Worm (Caenorhabditis elegans) whole organism, L1 larva: Measurements from ENCODE around the gene tba-9.

Experiments used
- C04F5.9 ChIP-seq: sonication (generic microtip); optimal IDR thresholded peaks from 2 replicates; lab custom pipeline; 2016; ENCODE audit warnings: missing genetic modification characterization, missing compliant biosample characterization
- C16A3.4 ChIP-seq: fragments of 150-350 bp; optimal IDR thresholded peaks from 2 replicates; lab custom pipeline; 2014; ENCODE audit warnings: missing biosample characterization, missing genetic modification characterization
- C34B4.2 ChIP-seq: sonication (generic microtip); optimal IDR thresholded peaks from 2 replicates; lab custom pipeline; 2017; ENCODE audit warnings: mild to moderate bottlenecking, missing genetic modification characterization, missing compliant biosample characterization
- aly-2 ChIP-seq: fragments of 150-350 bp; optimal IDR thresholded peaks from 2 replicates; lab custom pipeline; 2014; ENCODE audit warnings: missing biosample characterization, missing genetic modification characterization
- ama-1 ChIP-seq: fragments of 150-350 bp; optimal IDR thresholded peaks from 2 replicates; lab custom pipeline; 2014
- blmp-1 ChIP-seq: fragments of 150-350 bp; optimal IDR thresholded peaks from 2 replicates; lab custom pipeline; 2014; ENCODE audit warnings: missing biosample characterization, missing genetic modification characterization
- ceh-63 ChIP-seq: fragments of 200-800 bp; sonication (Bioruptor generic); optimal IDR thresholded peaks from 2 replicates; lab custom pipeline; 2018; ENCODE audit warnings: mild to moderate bottlenecking, missing genetic modification characterization, missing compliant biosample characterization
- ceh-8 ChIP-seq: fragments of 200-800 bp; sonication (Bioruptor generic); optimal IDR thresholded peaks from 2 replicates; lab custom pipeline; 2018; ENCODE audit warnings: mild to moderate bottlenecking, missing genetic modification characterization, moderate library complexity, missing compliant biosample characterization
- ceh-88 ChIP-seq: fragments of 200-800 bp; sonication (Bioruptor generic); IDR thresholded peaks from 2 replicates; pipeline ENCODE4 v1.3.6; 2022; ENCODE audit warnings: missing genetic modification characterization, missing compliant biosample characterization
- dpl-1 ChIP-seq, 3 experiments: fragments of 150-350 bp in 2 of 3; sonication (generic microtip) in 1 of 3; optimal IDR thresholded peaks; 2 replicates each; lab custom pipeline; 2014 to 2017; ENCODE audit warnings: missing biosample characterization in 3 of 3, missing genetic modification characterization in 3 of 3, missing genetic modification reagents in 3 of 3
- efl-1 ChIP-seq, 4 experiments: fragments of 150-350 bp; optimal IDR thresholded peaks in 3 of 4; peaks in 1 of 4; 1 replicate in 1 of 4; 2 replicates in 3 of 4; lab custom pipeline; 2014; ENCODE audit warnings: missing biosample characterization in 2 of 4, missing genetic modification characterization in 2 of 4, missing genetic modification reagents in 2 of 4
- efl-3 ChIP-seq: fragments of 200-800 bp; sonication (Bioruptor generic); optimal IDR thresholded peaks from 2 replicates; lab custom pipeline; 2018; ENCODE audit warnings: mild to moderate bottlenecking, missing genetic modification characterization, missing compliant biosample characterization
- egl-13 ChIP-seq: sonication (generic microtip); optimal IDR thresholded peaks from 2 replicates; lab custom pipeline; 2016; ENCODE audit warnings: missing genotype, missing genetic modification reagents, missing genetic modification characterization, missing compliant biosample characterization
- ets-5 ChIP-seq: fragments of 200-800 bp; sonication (Bioruptor generic); IDR thresholded peaks from 2 replicates; pipeline ENCODE4 v1.3.6; 2022; ENCODE audit warnings: missing genetic modification characterization, missing compliant biosample characterization
- fkh-4 ChIP-seq: sonication (generic microtip); optimal IDR thresholded peaks from 2 replicates; lab custom pipeline; 2016; ENCODE audit warnings: missing compliant biosample characterization, missing genetic modification characterization, borderline replicate concordance
- fos-1 ChIP-seq: fragments of 150-350 bp; optimal IDR thresholded peaks from 2 replicates; lab custom pipeline; 2014; ENCODE audit warnings: missing biosample characterization, missing genetic modification characterization
- grh-1 ChIP-seq: fragments of 200-800 bp; sonication (Bioruptor generic); IDR thresholded peaks from 2 replicates; pipeline ENCODE4 v1.3.6; 2022; ENCODE audit warnings: missing genetic modification reagents, missing genetic modification characterization, missing compliant biosample characterization
- irx-1 ChIP-seq: sonication (generic microtip); optimal IDR thresholded peaks from 2 replicates; lab custom pipeline; 2016; ENCODE audit warnings: missing genetic modification characterization, missing compliant biosample characterization
- isw-1 ChIP-seq: fragments of 200-800 bp; sonication (Bioruptor generic); IDR thresholded peaks from 2 replicates; pipeline ENCODE4 v1.3.6; 2022; ENCODE audit warnings: missing genetic modification characterization, missing compliant biosample characterization
- jun-1 ChIP-seq: fragments of 150-350 bp; optimal IDR thresholded peaks from 2 replicates; lab custom pipeline; 2014; ENCODE audit warnings: missing biosample characterization, missing genetic modification reagents, missing genetic modification characterization
- lin-14 ChIP-seq: fragments of 200-800 bp; sonication (Bioruptor generic); optimal IDR thresholded peaks from 2 replicates; lab custom pipeline; 2018; ENCODE audit warnings: mild to moderate bottlenecking, missing genetic modification characterization, moderate library complexity, missing compliant biosample characterization
- lin-39 ChIP-seq: fragments of 150-350 bp; optimal IDR thresholded peaks from 2 replicates; lab custom pipeline; 2014; ENCODE audit warnings: missing biosample characterization, missing genetic modification reagents, missing genetic modification characterization
- lir-3 ChIP-seq: sonication (generic microtip); optimal IDR thresholded peaks from 2 replicates; lab custom pipeline; 2016; ENCODE audit warnings: mild to moderate bottlenecking, missing genetic modification characterization, moderate library complexity, missing compliant biosample characterization; ENCODE audit not compliant: poor library complexity
- mdl-1 ChIP-seq, 2 experiments: fragments of 150-350 bp; optimal IDR thresholded peaks; 2 replicates each; lab custom pipeline; 2014 to 2017; ENCODE audit warnings: missing biosample characterization in 2 of 2, missing genetic modification characterization in 2 of 2, inconsistent platforms in 1 of 2
- mep-1 ChIP-seq: fragments of 150-350 bp; optimal IDR thresholded peaks from 2 replicates; lab custom pipeline; 2014; ENCODE audit warnings: missing biosample characterization, missing genetic modification characterization
- nhr-20 ChIP-seq: sonication (generic microtip); optimal IDR thresholded peaks from 2 replicates; lab custom pipeline; 2016; ENCODE audit warnings: mild to moderate bottlenecking, missing genetic modification characterization, missing compliant biosample characterization
- nhr-47 ChIP-seq: sonication (generic microtip); optimal IDR thresholded peaks from 2 replicates; lab custom pipeline; 2016; ENCODE audit warnings: mild to moderate bottlenecking, missing genetic modification characterization, moderate library complexity, missing compliant biosample characterization
- nhr-71 ChIP-seq: sonication (generic microtip); optimal IDR thresholded peaks from 2 replicates; lab custom pipeline; 2016; ENCODE audit warnings: mild to moderate bottlenecking, missing genetic modification characterization, moderate library complexity, missing compliant biosample characterization
- nhr-84 ChIP-seq: sonication (generic microtip); optimal IDR thresholded peaks from 2 replicates; lab custom pipeline; 2017; ENCODE audit warnings: missing biosample characterization, missing genetic modification characterization
- nhr-85 ChIP-seq: sonication (generic microtip); peaks from one replicate; lab custom pipeline; 2016; ENCODE audit warnings: missing genetic modification characterization, inconsistent platforms, missing compliant biosample characterization
- nhr-90 ChIP-seq: sonication (generic microtip); optimal IDR thresholded peaks from 2 replicates; lab custom pipeline; 2016; ENCODE audit warnings: mild to moderate bottlenecking, missing genetic modification characterization, missing compliant biosample characterization; ENCODE audit not compliant: poor library complexity
- pag-3 ChIP-seq: sonication (generic microtip); optimal IDR thresholded peaks from 2 replicates; lab custom pipeline; 2017; ENCODE audit warnings: missing genetic modification characterization, mild to moderate bottlenecking, missing compliant biosample characterization, antibody characterized with exemption, borderline replicate concordance; ENCODE audit not compliant: insufficient read depth
- pax-3 ChIP-seq: fragments of 200-800 bp; sonication (Bioruptor generic); optimal IDR thresholded peaks from 2 replicates; lab custom pipeline; 2018; ENCODE audit warnings: mild to moderate bottlenecking, missing genetic modification characterization, moderate library complexity, missing compliant biosample characterization
- rnt-1 ChIP-seq: sonication (generic microtip); optimal IDR thresholded peaks from 2 replicates; lab custom pipeline; 2016; ENCODE audit warnings: mild to moderate bottlenecking, missing genetic modification characterization, moderate library complexity, missing compliant biosample characterization
- snpc-4 ChIP-seq: fragments of 150-350 bp; optimal IDR thresholded peaks from 2 replicates; lab custom pipeline; 2014; ENCODE audit warnings: missing biosample characterization, missing genetic modification characterization
- snu-23 ChIP-seq: sonication (generic microtip); optimal IDR thresholded peaks from 2 replicates; lab custom pipeline; 2016; ENCODE audit warnings: missing genetic modification characterization, missing compliant biosample characterization
- sptf-1 ChIP-seq: fragments of 150-350 bp; optimal IDR thresholded peaks from 2 replicates; lab custom pipeline; 2014; ENCODE audit warnings: missing biosample characterization, missing genetic modification characterization
- swsn-7 ChIP-seq: sonication (generic microtip); optimal IDR thresholded peaks from 2 replicates; lab custom pipeline; 2016; ENCODE audit warnings: missing genetic modification characterization, missing compliant biosample characterization
- unc-130 ChIP-seq: fragments of 150-350 bp; optimal IDR thresholded peaks from 2 replicates; lab custom pipeline; 2017; ENCODE audit warnings: missing biosample characterization, missing genetic modification characterization, inconsistent platforms
- unc-62 ChIP-seq: fragments of 150-350 bp; optimal IDR thresholded peaks from 2 replicates; lab custom pipeline; 2014; ENCODE audit warnings: missing biosample characterization, missing genetic modification reagents, missing genetic modification characterization
- unc-98 ChIP-seq: fragments of 200-800 bp; sonication (Bioruptor generic); IDR thresholded peaks from 2 replicates; pipeline ENCODE4 v1.3.6; 2022; ENCODE audit warnings: missing genetic modification characterization, missing compliant biosample characterization
- zag-1 ChIP-seq: fragments of 150-350 bp; optimal IDR thresholded peaks from 2 replicates; lab custom pipeline; 2014; ENCODE audit warnings: missing biosample characterization, missing genetic modification characterization
- zip-4 ChIP-seq: fragments of 200-800 bp; sonication (Bioruptor generic); optimal IDR thresholded peaks from 2 replicates; lab custom pipeline; 2018; ENCODE audit warnings: mild to moderate bottlenecking, missing genetic modification characterization, moderate library complexity, missing compliant biosample characterization
- ztf-11 ChIP-seq, 2 experiments: sonication (generic microtip); optimal IDR thresholded peaks; 2 replicates each; lab custom pipeline; 2016 to 2017; ENCODE audit warnings: missing genetic modification characterization in 2 of 2, missing biosample characterization in 1 of 2, missing compliant biosample characterization in 1 of 2
- ztf-4 ChIP-seq: fragments of 150-350 bp; optimal IDR thresholded peaks from 2 replicates; lab custom pipeline; 2014; ENCODE audit warnings: missing biosample characterization, missing genetic modification characterization

Gene tba-9

ce11 chrX:3256784-3257493 is 4.3 kb downstream of the tba-9 start, which contains the start of gene lbp-3 (continued):
- no peak for TF ChIP-seq pax-3 (tag; lab: Kevin White, UChicago)
- no peak for TF ChIP-seq dpl-1 (GFP tag; optimal IDR thresholded peaks at IDR 0.05; lab: Kevin White, UChicago)
- TF ChIP-seq efl-1 (optimal IDR thresholded peaks at IDR 0.05; lab: Kevin White, UChicago): no peak
- TF ChIP-seq efl-1 (GFP tag; optimal IDR thresholded peaks at IDR 0.05 in 1 of 2; lab: Kevin White, UChicago): no peak
- TF ChIP-seq pag-3 (tag; lab: Kevin White, UChicago): no peak
- no peak for TF ChIP-seq ceh-8 (GFP tag; lab: Kevin White, UChicago)
- no peak for TF ChIP-seq irx-1 (tag; lab: Kevin White, UChicago)
- no peak for TF ChIP-seq unc-98 (GFP tag; lab: Robert Waterston, UW)
- no peak for TF ChIP-seq nhr-47 (tag; lab: Kevin White, UChicago)
- TF ChIP-seq lin-14 (GFP tag; lab: Kevin White, UChicago): peak; percentile 41
- no peak for TF ChIP-seq C16A3.4 (tag; lab: Kevin White, UChicago)
- no peak for TF ChIP-seq isw-1 (GFP tag; lab: Robert Waterston, UW)
- TF ChIP-seq zag-1: no peak
- no peak for TF ChIP-seq swsn-7 (tag; lab: Kevin White, UChicago)
- TF ChIP-seq snpc-4 (tag; lab: Kevin White, UChicago): no peak
- peak; percentile 53 for TF ChIP-seq nhr-20
- no peak for TF ChIP-seq egl-13 (tag; lab: Kevin White, UChicago)
- no peak for TF ChIP-seq fkh-4 (tag; lab: Kevin White, UChicago)
- TF ChIP-seq unc-130 (tag; lab: Kevin White, UChicago): no peak
- no peak for TF ChIP-seq C04F5.9
- TF ChIP-seq ceh-63 (GFP tag; lab: Kevin White, UChicago): no peak
- TF ChIP-seq nhr-85 (tag; lab: Kevin White, UChicago): no peak
- TF ChIP-seq grh-1: no peak
- TF ChIP-seq zip-4 (GFP tag; lab: Kevin White, UChicago): no peak
- TF ChIP-seq C34B4.2 (tag; lab: Kevin White, UChicago): no peak
- no peak for TF ChIP-seq lir-3 (tag; lab: Kevin White, UChicago)
- TF ChIP-seq nhr-84: no peak
- TF ChIP-seq ceh-88 (GFP tag; lab: Robert Waterston, UW): no peak
- no peak for TF ChIP-seq mep-1 (tag; lab: Kevin White, UChicago)
- TF ChIP-seq ets-5 (GFP tag; lab: Robert Waterston, UW): no peak
- no peak for TF ChIP-seq efl-3 (GFP tag; lab: Kevin White, UChicago)
- no peak for TF ChIP-seq ztf-4 (tag; lab: Kevin White, UChicago)
- TF ChIP-seq rnt-1 (tag; lab: Kevin White, UChicago): peak; percentile 32
- TF ChIP-seq fos-1 (tag; lab: Kevin White, UChicago): no peak
- no peak for TF ChIP-seq sptf-1 (tag; lab: Kevin White, UChicago)

- TF ChIP-seq mep-1 (tag; lab: Kevin White, UChicago): no peak
- TF ChIP-seq zip-4 (GFP tag; lab: Kevin White, UChicago): no peak
- no peak for TF ChIP-seq unc-62 (GFP tag; lab: Kevin White, UChicago)
- TF ChIP-seq sptf-1 (tag; lab: Kevin White, UChicago): no peak
- TF ChIP-seq rnt-1 (tag; lab: Kevin White, UChicago): no peak
- no peak for TF ChIP-seq blmp-1 (tag; lab: Kevin White, UChicago)
- TF ChIP-seq irx-1 (tag; lab: Kevin White, UChicago): no peak
- no peak for TF ChIP-seq dpl-1 (GFP tag; optimal IDR thresholded peaks at IDR 0.05; lab: Kevin White, UChicago)
- TF ChIP-seq, all 84 proteins: peak for 0
These were observed 6.2 kb downstream of the tba-9 start, which contains the start of gene lbp-1 for ce11 chrX:3258842-3259241. Gene lbp-1, plus strand, starts transcription at chrX:3259142.

- TF ChIP-seq aly-2 (tag; lab: Kevin White, UChicago) (no peak), C34B4.2 (tag; lab: Kevin White, UChicago) (no peak), nhr-71 (tag; lab: Kevin White, UChicago) (peak; percentile 30), rnt-1 (tag; lab: Kevin White, UChicago) (peak; percentile 57), nhr-90 (tag; lab: Kevin White, UChicago) (no peak), ztf-11 (tag; optimal IDR thresholded peaks at IDR 0.05; lab: Kevin White, UChicago) (no peak), lin-39 (tag; lab: Kevin White, UChicago) (peak; percentile 19), efl-3 (GFP tag; lab: Kevin White, UChicago) (no peak), irx-1 (tag; lab: Kevin White, UChicago) (no peak), mdl-1 (tag; optimal IDR thresholded peaks at IDR 0.05; lab: Kevin White, UChicago) (peak in 1 of 2 experiments; percentile 21), snu-23 (peak; percentile 6), nhr-85 (tag; lab: Kevin White, UChicago) (no peak), ama-1 (lab: Kevin White, UChicago) (no peak), jun-1 (tag; lab: Kevin White, UChicago) (no peak)
These were observed 7.9 kb downstream of the tba-9 start, which contains the start of gene lbp-2 for ce11 chrX:3260509-3260908. Gene lbp-2, plus strand, starts transcription at chrX:3260610.
